Fruit fly (Drosophila melanogaster) whole organism, embryonic: ENCODE measurements around the gene CG6689.

Experiments used
- Antp ChIP-seq: fragments of 200-800 bp; sonication (Bioruptor generic); optimal IDR thresholded peaks from 3 replicates; lab custom pipeline; 2016; ENCODE audit warnings: missing biosample characterization, missing genetic modification characterization
- Atf6 ChIP-seq: fragments of 200-800 bp; sonication (Bioruptor generic); IDR thresholded peaks from 2 replicates; pipeline ENCODE4 v1.3.6; 2022; ENCODE audit warnings: missing biosample characterization, missing genetic modification characterization
- Awh ChIP-seq: fragments of 200-800 bp; sonication (Bioruptor generic); IDR thresholded peaks from 2 replicates; pipeline ENCODE4, ENCODE4 v1.3.6; 2022; ENCODE audit warnings: missing biosample characterization, missing genetic modification characterization
- CG13123 ChIP-seq: fragments of 200-800 bp; sonication (Bioruptor generic); optimal IDR thresholded peaks from 2 replicates; lab custom pipeline; 2016; ENCODE audit warnings: missing biosample characterization, missing genetic modification characterization
- CG13775 ChIP-seq: fragments of 200-800 bp; sonication (Bioruptor generic); optimal IDR thresholded peaks from 3 replicates; lab custom pipeline; 2017; ENCODE audit warnings: missing biosample characterization, mild to moderate bottlenecking, missing genetic modification characterization
- CG14050 ChIP-seq: fragments of 200-800 bp; sonication (Bioruptor generic); IDR thresholded peaks from 3 replicates; pipeline ENCODE4 v1.3.6; 2022; ENCODE audit warnings: missing biosample characterization, missing genetic modification characterization
- CG14860 ChIP-seq: fragments of 200-800 bp; sonication (Bioruptor generic); IDR thresholded peaks from 3 replicates; pipeline ENCODE4 v1.3.6; 2022; ENCODE audit warnings: missing biosample characterization, missing genetic modification characterization; ENCODE audit not compliant: partially characterized antibody
- CG16813 ChIP-seq: fragments of 200-800 bp; sonication (Bioruptor generic); IDR thresholded peaks from 3 replicates; pipeline ENCODE4 v1.3.6; 2022; ENCODE audit warnings: missing biosample characterization, missing genetic modification characterization; ENCODE audit not compliant: partially characterized antibody
- CG18011 ChIP-seq: fragments of 200-800 bp; sonication (Bioruptor generic); optimal IDR thresholded peaks from 2 replicates; lab custom pipeline; 2017; ENCODE audit warnings: missing biosample characterization, missing genetic modification characterization, mild to moderate bottlenecking, moderate library complexity, missing genotype
- CG2678 ChIP-seq: fragments of 200-800 bp; sonication (Bioruptor generic); optimal IDR thresholded peaks from 3 replicates; lab custom pipeline; 2019; ENCODE audit warnings: missing biosample characterization, mild to moderate bottlenecking, missing genetic modification characterization, moderate library complexity
- CG31441 ChIP-seq: fragments of 200-800 bp; sonication (Bioruptor generic); IDR thresholded peaks from 2 replicates; pipeline ENCODE4 v1.3.6; 2022; ENCODE audit warnings: missing biosample characterization, missing genetic modification characterization
- CG4424 ChIP-seq: fragments of 200-800 bp; sonication (Bioruptor generic); optimal IDR thresholded peaks from 3 replicates; lab custom pipeline; 2016; ENCODE audit warnings: missing biosample characterization, missing genetic modification characterization
- CG5245 ChIP-seq: fragments of 200-800 bp; sonication (Bioruptor generic); optimal IDR thresholded peaks from 3 replicates; lab custom pipeline; 2016; ENCODE audit warnings: missing biosample characterization, missing genetic modification characterization
- CG7839 ChIP-seq: fragments of 200-800 bp; sonication (Bioruptor generic); optimal IDR thresholded peaks from 3 replicates; lab custom pipeline; 2018; ENCODE audit warnings: missing biosample characterization, mild to moderate bottlenecking, missing genetic modification characterization, moderate library complexity
- CG9932 ChIP-seq: fragments of 200-800 bp; sonication (Bioruptor generic); IDR thresholded peaks from 2 replicates; pipeline ENCODE4 v1.3.6; 2022; ENCODE audit warnings: missing biosample characterization, missing genetic modification characterization
- CrebB ChIP-seq: fragments of 200-800 bp; sonication (Bioruptor generic); optimal IDR thresholded peaks from 3 replicates; lab custom pipeline; 2018; ENCODE audit warnings: missing biosample characterization, mild to moderate bottlenecking, missing genetic modification characterization
- D19A ChIP-seq: fragments of 200-800 bp; optimal IDR thresholded peaks from 3 replicates; lab custom pipeline; 2019; ENCODE audit warnings: missing biosample characterization, mild to moderate bottlenecking, missing genetic modification characterization, moderate library complexity
- H2.0 ChIP-seq: fragments of 200-800 bp; sonication (Bioruptor generic); IDR thresholded peaks from 2 replicates; pipeline ENCODE4 v1.3.6; 2022; ENCODE audit warnings: missing biosample characterization, missing genetic modification characterization
- Hey ChIP-seq: fragments of 200-800 bp; sonication (Bioruptor generic); optimal IDR thresholded peaks from 3 replicates; lab custom pipeline; 2018; ENCODE audit warnings: missing biosample characterization, mild to moderate bottlenecking, missing genetic modification characterization
- Lpt ChIP-seq: fragments of >200 bp; optimal IDR thresholded peaks from 2 replicates; lab custom pipeline; 2018; ENCODE audit warnings: missing biosample characterization, missing genetic modification characterization
- PHDP ChIP-seq: fragments of 200-800 bp; sonication (Bioruptor generic); optimal IDR thresholded peaks from 3 replicates; lab custom pipeline; 2018; ENCODE audit warnings: missing biosample characterization, mild to moderate bottlenecking, missing genetic modification characterization, moderate library complexity
- Ptx1 ChIP-seq: fragments of 200-800 bp; sonication (Bioruptor generic); IDR thresholded peaks from 2 replicates; pipeline ENCODE4 v1.3.6; 2022; ENCODE audit warnings: missing biosample characterization, missing genetic modification characterization
- Scr ChIP-seq: fragments of 200-800 bp; sonication (Bioruptor generic); IDR thresholded peaks from 2 replicates; pipeline ENCODE4 v1.3.6; 2022; ENCODE audit warnings: missing biosample characterization, missing genetic modification characterization; ENCODE audit not compliant: partially characterized antibody
- Sin3A ChIP-seq: fragments of >200 bp; optimal IDR thresholded peaks from 2 replicates; lab custom pipeline; 2018
- Sox100B ChIP-seq: fragments of 200-800 bp; sonication (Bioruptor generic); optimal IDR thresholded peaks from 3 replicates; lab custom pipeline; 2018; ENCODE audit warnings: missing biosample characterization, mild to moderate bottlenecking, missing genetic modification characterization
- TFAM ChIP-seq: fragments of 200-800 bp; sonication (Bioruptor generic); optimal IDR thresholded peaks from 2 replicates; lab custom pipeline; 2017; ENCODE audit warnings: missing biosample characterization, missing genetic modification characterization, inconsistent platforms
- Taf1 ChIP-seq: fragments of 200-800 bp; sonication (Bioruptor generic); IDR thresholded peaks from 2 replicates; pipeline ENCODE4 v1.3.6; 2022; ENCODE audit warnings: missing biosample characterization, missing genetic modification characterization
- ac ChIP-seq: fragments of 200-800 bp; sonication (Bioruptor generic); optimal IDR thresholded peaks from 3 replicates; lab custom pipeline; 2017; ENCODE audit warnings: missing biosample characterization, mild to moderate bottlenecking, missing genetic modification characterization
- al ChIP-seq: fragments of 200-800 bp; sonication (Bioruptor generic); IDR thresholded peaks from 2 replicates; pipeline ENCODE4 v1.3.6; 2022; ENCODE audit warnings: missing biosample characterization, missing genetic modification characterization
- ase ChIP-seq: fragments of 200-800 bp; sonication (Bioruptor generic); IDR thresholded peaks from 3 replicates; pipeline ENCODE4 v1.3.6; 2022; ENCODE audit warnings: missing biosample characterization, missing genetic modification characterization
- cas ChIP-seq: fragments of 200-800 bp; sonication (Bioruptor generic); IDR thresholded peaks from 2 replicates; pipeline ENCODE4 v1.3.6; 2022; ENCODE audit warnings: missing biosample characterization, missing genetic modification characterization
- chm ChIP-seq: fragments of 200-800 bp; sonication (Bioruptor generic); IDR thresholded peaks from 2 replicates; pipeline ENCODE4 v1.3.6; 2022; ENCODE audit warnings: missing biosample characterization, missing genetic modification characterization
- disco-r ChIP-seq: fragments of 200-800 bp; sonication (Bioruptor generic); optimal IDR thresholded peaks from 2 replicates; lab custom pipeline; 2016; ENCODE audit warnings: missing biosample characterization, missing genetic modification characterization
- dm ChIP-seq: fragments of 200-800 bp; sonication (Bioruptor generic); optimal IDR thresholded peaks from 3 replicates; lab custom pipeline; 2016; ENCODE audit warnings: missing biosample characterization, missing genetic modification characterization
- ems ChIP-seq: fragments of 200-800 bp; sonication (Bioruptor generic); optimal IDR thresholded peaks from 3 replicates; lab custom pipeline; 2016; ENCODE audit warnings: missing biosample characterization, missing genetic modification characterization
- gfzf ChIP-seq: fragments of 200-800 bp; sonication (Bioruptor generic); optimal IDR thresholded peaks from 2 replicates; lab custom pipeline; 2016; ENCODE audit warnings: missing biosample characterization, mild to moderate bottlenecking, missing genetic modification characterization, moderate library complexity
- ham ChIP-seq: fragments of 200-800 bp; sonication (Bioruptor generic); IDR thresholded peaks from 2 replicates; pipeline ENCODE4 v1.3.6; 2022; ENCODE audit warnings: missing biosample characterization, missing genetic modification characterization
- her ChIP-seq: fragments of 200-800 bp; sonication (Bioruptor generic); optimal IDR thresholded peaks from 2 replicates; lab custom pipeline; 2016; ENCODE audit warnings: missing biosample characterization, missing genetic modification characterization
- ken ChIP-seq: fragments of 200-800 bp; sonication (Bioruptor generic); IDR thresholded peaks from 3 replicates; pipeline ENCODE4 v1.3.6; 2022; ENCODE audit warnings: missing biosample characterization, missing genetic modification characterization
- knrl ChIP-seq: fragments of 200-800 bp; sonication (Bioruptor generic); IDR thresholded peaks from 3 replicates; pipeline ENCODE4 v1.3.6; 2022; ENCODE audit warnings: missing biosample characterization, missing genetic modification characterization; ENCODE audit not compliant: partially characterized antibody
- lab ChIP-seq: fragments of 200-800 bp; sonication (Bioruptor generic); optimal IDR thresholded peaks from 3 replicates; lab custom pipeline; 2017; ENCODE audit warnings: missing biosample characterization, missing genetic modification characterization, mild to moderate bottlenecking, moderate library complexity, missing genetic modification reagents
- mam ChIP-seq: fragments of 200-800 bp; sonication (Bioruptor generic); optimal IDR thresholded peaks from 3 replicates; lab custom pipeline; 2016; ENCODE audit warnings: missing biosample characterization, missing genetic modification characterization
- pfk ChIP-seq: fragments of 200-800 bp; sonication (Bioruptor generic); optimal IDR thresholded peaks from 2 replicates; lab custom pipeline; 2018; ENCODE audit warnings: missing biosample characterization, mild to moderate bottlenecking, missing genetic modification characterization, moderate library complexity
- pho ChIP-seq: fragments of 200-800 bp; sonication (Bioruptor generic); optimal IDR thresholded peaks from 2 replicates; lab custom pipeline; 2016; ENCODE audit warnings: missing biosample characterization, missing genetic modification characterization
- phol ChIP-seq: fragments of 200-800 bp; sonication (Bioruptor generic); optimal IDR thresholded peaks from 3 replicates; lab custom pipeline; 2018; ENCODE audit warnings: missing biosample characterization, mild to moderate bottlenecking, missing genetic modification characterization, moderate library complexity
- sc ChIP-seq, 3 experiments: fragments of >200 bp in 2 of 3; fragments of 200-800 bp in 1 of 3; sonication (Bioruptor generic) in 1 of 3; optimal IDR thresholded peaks; 2 replicates in 2 of 3; 3 replicates in 1 of 3; lab custom pipeline; 2017; ENCODE audit warnings: mild to moderate bottlenecking in 1 of 3, missing biosample characterization in 1 of 3, missing genetic modification characterization in 1 of 3, missing genetic modification reagents in 1 of 3
- scrt ChIP-seq: fragments of 200-800 bp; sonication (Bioruptor generic); optimal IDR thresholded peaks from 2 replicates; lab custom pipeline; 2018; ENCODE audit warnings: missing biosample characterization, mild to moderate bottlenecking, missing genetic modification characterization, moderate library complexity
- slp2 ChIP-seq: fragments of 200-800 bp; sonication (Bioruptor generic); optimal IDR thresholded peaks from 2 replicates; lab custom pipeline; 2016; ENCODE audit warnings: missing biosample characterization, missing genetic modification characterization
- ssp ChIP-seq: fragments of 200-800 bp; sonication (Bioruptor generic); IDR thresholded peaks from 2 replicates; pipeline ENCODE4 v1.3.6; 2022; ENCODE audit warnings: missing biosample characterization, missing genetic modification characterization
- toy ChIP-seq: fragments of 200-800 bp; sonication (Bioruptor generic); IDR thresholded peaks from 2 replicates; pipeline ENCODE4 v1.3.6; 2022; ENCODE audit warnings: missing biosample characterization, missing genetic modification characterization
- zfh2 ChIP-seq: fragments of 200-800 bp; sonication (Bioruptor generic); optimal IDR thresholded peaks from 2 replicates; lab custom pipeline; 2016; ENCODE audit warnings: missing biosample characterization, missing genetic modification characterization

CG6689 gene

DNA sequence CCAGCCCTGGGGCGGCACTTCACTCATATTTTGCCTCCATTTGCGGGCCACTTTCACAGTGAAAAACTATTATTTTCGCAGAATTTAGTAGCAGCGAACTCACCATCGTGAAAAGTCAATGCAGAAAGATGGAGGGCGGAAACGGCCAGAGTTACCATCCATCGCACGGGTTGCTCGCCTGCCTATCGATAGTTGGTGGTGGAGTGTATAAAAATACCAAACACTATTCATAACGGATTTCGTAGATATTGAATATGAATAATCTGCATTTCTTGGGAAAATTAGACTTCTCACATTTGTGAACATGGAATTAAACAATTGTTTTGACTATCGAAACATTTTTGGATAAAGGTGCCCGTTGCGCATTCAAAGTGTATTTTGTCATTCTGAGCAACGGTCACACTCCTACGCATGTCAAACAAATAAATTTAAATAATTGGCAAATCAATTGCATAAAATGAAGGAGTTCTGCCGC lies 3.7 kb downstream of the CG6689 start, which contains the start of the genes RpS25 and CG4820 (continued):
- TF ChIP-seq al (GFP tag; lab: Robert Waterston, UW) (peak; percentile 72), ham (GFP tag; lab: Robert Waterston, UW) (peak; percentile 55; the same call in 1 of the 2 replicates), ken (GFP tag; lab: Robert Waterston, UW) (peak; percentile 78), her (GFP tag; lab: Kevin White, UChicago) (peak; percentile 91), D19A (peak; percentile 65), H2.0 (GFP tag; lab: Robert Waterston, UW) (peak; percentile 84), Sin3A (peak; percentile 96), TFAM (GFP tag; lab: Kevin White, UChicago) (peak; percentile 73), ssp (peak; percentile 72), PHDP (peak; percentile 91), Hey (tag; lab: Kevin White, UChicago) (peak; percentile 85), CG5245 (peak; percentile 85), Sox100B (GFP tag; lab: Kevin White, UChicago) (peak; percentile 92), sc (optimal IDR thresholded peaks at IDR 0.05; lab: Kevin White, UChicago) (no peak), sc (GFP tag; optimal IDR thresholded peaks at IDR 0.05; lab: Kevin White, UChicago) (peak; percentile 86), lab (GFP tag; lab: Kevin White, UChicago) (peak; percentile 97), cas (GFP tag; lab: Robert Waterston, UW) (peak; percentile 69), CG18011 (GFP tag; lab: Kevin White, UChicago) (peak; percentile 84), CG7839 (tag; lab: Kevin White, UChicago) (peak; percentile 86), pfk (GFP tag; lab: Kevin White, UChicago) (peak; percentile 84), CG14860 (GFP tag; lab: Robert Waterston, UW) (peak; percentile 77), toy (GFP tag; lab: Robert Waterston, UW) (peak; percentile 36; the same call in 1 of the 2 replicates), CG9932 (peak; percentile 74), chm (GFP tag; lab: Robert Waterston, UW) (peak; percentile 90), zfh2 (peak; percentile 70), ems (GFP tag; lab: Kevin White, UChicago) (peak; percentile 79), Lpt (GFP tag; lab: Kevin White, UChicago) (no peak), CG14050 (peak; percentile 85), slp2 (GFP tag; lab: Kevin White, UChicago) (peak; percentile 90), Taf1 (GFP tag; lab: Robert Waterston, UW) (peak; percentile 51; the same call in 1 of the 2 replicates), scrt (peak; percentile 87), Antp (peak; percentile 76), CG31441 (peak; percentile 89), CG16813 (GFP tag; lab: Robert Waterston, UW) (peak; percentile 87), ase (GFP tag; lab: Robert Waterston, UW) (peak; percentile 77), Atf6 (GFP tag; lab: Robert Waterston, UW) (peak; percentile 89), gfzf (GFP tag; lab: Kevin White, UChicago) (peak; percentile 97), pho (GFP tag; lab: Kevin White, UChicago) (peak; percentile 94), mam (GFP tag; lab: Kevin White, UChicago) (peak; percentile 76), CG4424 (GFP tag; lab: Kevin White, UChicago) (peak; percentile 92), CrebB (peak; percentile 97), disco-r (GFP tag; lab: Kevin White, UChicago) (peak; percentile 92), Ptx1 (GFP tag; lab: Robert Waterston, UW) (peak; percentile 79), CG2678 (tag; lab: Kevin White, UChicago) (peak; percentile 85), phol (tag; lab: Kevin White, UChicago) (peak; percentile 100), CG13775 (GFP tag; lab: Kevin White, UChicago) (peak; percentile 97), dm (GFP tag; lab: Kevin White, UChicago) (peak; percentile 97), Scr (GFP tag; lab: Robert Waterston, UW) (peak; percentile 92), CG13123 (peak; percentile 82), Awh (GFP tag; lab: Robert Waterston, UW) (peak; percentile 78), ac (GFP tag; lab: Kevin White, UChicago) (peak; percentile 82), knrl (peak; percentile 91)
